Fruit fly (Drosophila melanogaster): ENCODE results near the gene CG10492.

CG10492 gene

dm6 chr2L:19063090-19063692 is 9.3 kb downstream of the CG10492 start, which contains the start of gene Dus4:
TSS of gene Dus4 (plus strand) at chr2L:19063295.
- TF ChIP-seq Hr4 (GFP tag; optimal IDR thresholded peaks at IDR 0.05) (no peak), OdsH (GFP tag; optimal IDR thresholded peaks at IDR 0.05) (no peak), Eip78C (GFP tag) (no peak), CG11762 (GFP tag; optimal IDR thresholded peaks at IDR 0.05; ENCODE audit: insufficient read depth) (no peak), salr (GFP tag; optimal IDR thresholded peaks at IDR 0.05) (no peak)

dm6 chr2L:19064706-19065105 is 10.8 kb downstream of the CG10492 start, which contains the start of gene CG17343:
TSS of gene CG17343 (plus strand) at chr2L:19064929.
- TF ChIP-seq CG3032 (tag; optimal IDR thresholded peaks at IDR 0.05) (no peak), CG11902 (GFP tag; optimal IDR thresholded peaks at IDR 0.05) (no peak), CG11294 (GFP tag; IDR thresholded peaks at IDR 0.05) (no peak), Met (GFP tag; optimal IDR thresholded peaks at IDR 0.05) (no peak), Lpt (GFP tag; optimal IDR thresholded peaks at IDR 0.05) (no peak), CG3919 (GFP tag; optimal IDR thresholded peaks at IDR 0.05) (no peak), CG8119 (GFP tag; IDR thresholded peaks at IDR 0.05) (no peak), CG10669 (GFP tag; optimal IDR thresholded peaks at IDR 0.05) (no peak), Sox102F (GFP tag; optimal IDR thresholded peaks at IDR 0.05) (no peak), Hr39 (GFP tag; optimal IDR thresholded peaks at IDR 0.05) (no peak), CG11762 (GFP tag; optimal IDR thresholded peaks at IDR 0.05; ENCODE audit: insufficient read depth) (no peak), spab (GFP tag; optimal IDR thresholded peaks at IDR 0.05) (no peak), CG4318 (GFP tag; optimal IDR thresholded peaks at IDR 0.05) (no peak), dsx (GFP tag; optimal IDR thresholded peaks at IDR 0.05; ENCODE audit: poor library complexity, severe bottlenecking) (no peak), salr (GFP tag; optimal IDR thresholded peaks at IDR 0.05) (no peak), topi (GFP tag; optimal IDR thresholded peaks at IDR 0.05) (no peak), CG32006 (GFP tag; optimal IDR thresholded peaks at IDR 0.05) (no peak), fd59A (GFP tag; optimal IDR thresholded peaks at IDR 0.05) (no peak)

- TF ChIP-seq CG15336 (GFP tag; IDR thresholded peaks at IDR 0.05) (no peak), Sox14 (GFP tag; optimal IDR thresholded peaks at IDR 0.05) (no peak), Gug (GFP tag; IDR thresholded peaks at IDR 0.05) (no peak), dsx (GFP tag; optimal IDR thresholded peaks at IDR 0.05; ENCODE audit: poor library complexity, severe bottlenecking) (no peak), vri (GFP tag; optimal IDR thresholded peaks at IDR 0.05) (no peak), Ets96B (tag; optimal IDR thresholded peaks at IDR 0.05) (no peak), achi (GFP tag; optimal IDR thresholded peaks at IDR 0.05) (no peak), Hr39 (GFP tag; optimal IDR thresholded peaks at IDR 0.05) (no peak), CG11902 (GFP tag; optimal IDR thresholded peaks at IDR 0.05) (no peak), CG6276 (GFP tag; optimal IDR thresholded peaks at IDR 0.05) (no peak), CG6854 (GFP tag; optimal IDR thresholded peaks at IDR 0.05) (no peak), dac (GFP tag; optimal IDR thresholded peaks at IDR 0.05) (no peak), CG3032 (tag; optimal IDR thresholded peaks at IDR 0.05) (no peak), CG11294 (GFP tag; IDR thresholded peaks at IDR 0.05) (no peak), Blimp-1 (GFP tag; optimal IDR thresholded peaks at IDR 0.05) (no peak)
Measured at dm6 chr2L:19068393-19068792, 14.5 kb downstream of the CG10492 start.

- peak; percentile 1 for TF ChIP-seq Hr39 (GFP tag; optimal IDR thresholded peaks at IDR 0.05)
- no peak for TF ChIP-seq CG10669 (GFP tag; optimal IDR thresholded peaks at IDR 0.05)
- peak; percentile 55; the same call in 2 of the 3 replicates for TF ChIP-seq eg (GFP tag; IDR thresholded peaks at IDR 0.05)
- no peak for TF ChIP-seq CG11294 (GFP tag; IDR thresholded peaks at IDR 0.05)
- no peak for TF ChIP-seq lz (GFP tag; optimal IDR thresholded peaks at IDR 0.05)
- TF ChIP-seq Sox14 (GFP tag; optimal IDR thresholded peaks at IDR 0.05) = no peak
- no peak for TF ChIP-seq CG3919 (GFP tag; optimal IDR thresholded peaks at IDR 0.05)
- TF ChIP-seq Eip78C (GFP tag) = peak; percentile 74
- peak; percentile 47 for TF ChIP-seq CG32006 (GFP tag; optimal IDR thresholded peaks at IDR 0.05)
- TF ChIP-seq svp (GFP tag) = no peak
- no peak for TF ChIP-seq dsx (GFP tag; optimal IDR thresholded peaks at IDR 0.05; ENCODE audit: poor library complexity, severe bottlenecking)
- TF ChIP-seq spab (GFP tag; optimal IDR thresholded peaks at IDR 0.05) = no peak
- TF ChIP-seq CG15336 (GFP tag; IDR thresholded peaks at IDR 0.05) = no peak
- TF ChIP-seq Ets96B (tag; optimal IDR thresholded peaks at IDR 0.05) = no peak
- TF ChIP-seq Met (GFP tag; optimal IDR thresholded peaks at IDR 0.05) = no peak
- no peak for TF ChIP-seq Sox15 (GFP tag; optimal IDR thresholded peaks at IDR 0.05)
- TF ChIP-seq CG9139 (GFP tag; optimal IDR thresholded peaks at IDR 0.05) = no peak
- no peak for TF ChIP-seq CG8632 (GFP tag; optimal IDR thresholded peaks at IDR 0.05)
- TF ChIP-seq topi (GFP tag; optimal IDR thresholded peaks at IDR 0.05) = no peak
- no peak for TF ChIP-seq Eip93F (GFP tag; optimal IDR thresholded peaks at IDR 0.05)
- no peak for TF ChIP-seq dac (GFP tag; optimal IDR thresholded peaks at IDR 0.05)
Measured at dm6 chr2L:19069548-19070145, 15.8 kb downstream of the CG10492 start, which contains the start of gene CG10702. TSS of gene CG10702 (minus strand) at chr2L:19069851.
